Fruit fly (Drosophila melanogaster) ovary, adult (tissue): ENCODE results near the gene CG13894.

Experiments used
- CG17801 ChIP-seq: fragments of 200-800 bp; optimal IDR thresholded peaks from 2 replicates; lab custom pipeline; 2019; ENCODE audit warnings: missing biosample characterization, mild to moderate bottlenecking, missing genetic modification characterization, moderate library complexity; ENCODE audit not compliant: partially characterized antibody

Gene CG13894

DNA sequence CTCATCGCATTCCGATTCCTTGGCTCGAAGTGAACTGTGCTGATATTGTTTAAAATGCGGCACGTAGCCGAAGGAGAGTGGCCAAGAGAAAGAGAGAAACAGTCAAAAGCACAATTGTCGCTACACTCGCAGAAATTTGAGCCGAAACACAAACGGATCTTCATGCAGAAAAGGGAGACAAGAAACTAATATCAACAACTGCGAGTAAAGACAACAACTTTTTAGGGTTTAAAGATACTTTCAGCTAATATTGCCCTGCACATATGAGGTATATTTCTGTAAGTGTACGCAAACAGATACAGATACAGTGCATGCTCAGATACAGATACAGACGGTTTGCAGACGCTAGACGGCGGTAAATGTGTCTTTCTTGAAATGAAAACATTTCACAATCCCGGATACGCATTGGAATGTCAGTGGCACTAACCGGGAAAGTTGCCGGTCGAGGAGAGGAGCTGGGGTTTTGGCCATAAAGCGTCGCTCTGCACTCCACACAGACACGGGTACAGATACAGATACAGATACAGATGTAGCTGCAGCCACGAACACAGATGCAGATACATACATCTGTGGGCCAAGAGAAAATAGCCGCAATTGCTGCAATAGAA lies 54.7 kb downstream of the CG13894 start:
- peak; percentile 9 for TF ChIP-seq CG17801 (GFP tag; lab: Kevin White, UChicago)
